Fruit fly (Drosophila melanogaster) whole organism, embryonic: ENCODE measurements around the gene CG7272.

Experiments
- Adf1 ChIP-seq: fragments of 200-800 bp; sonication (Bioruptor generic); IDR thresholded peaks from 2 replicates; pipeline ENCODE4 v1.3.6; 2022; ENCODE audit warnings: missing biosample characterization, missing genetic modification characterization
- Aef1 ChIP-seq: fragments of 200-800 bp; sonication (Bioruptor generic); IDR thresholded peaks from 3 replicates; pipeline ENCODE4 v1.3.6; 2022; ENCODE audit warnings: missing biosample characterization, missing genetic modification characterization
- Bgb ChIP-seq: fragments of 200-800 bp; sonication (Bioruptor generic); IDR thresholded peaks from 2 replicates; pipeline ENCODE4 v1.3.6; 2022; ENCODE audit warnings: missing biosample characterization, missing genetic modification characterization; ENCODE audit not compliant: partially characterized antibody
- CG11093 ChIP-seq: fragments of 200-800 bp; sonication (Bioruptor generic); IDR thresholded peaks from 3 replicates; pipeline ENCODE4 v1.3.6; 2022; ENCODE audit warnings: missing biosample characterization, missing genetic modification characterization
- CG11560 ChIP-seq: fragments of 200-800 bp; sonication (Bioruptor generic); IDR thresholded peaks from 3 replicates; pipeline ENCODE4 v1.3.6; 2022; ENCODE audit warnings: missing biosample characterization, missing genetic modification characterization
- CG12299 ChIP-seq: fragments of 200-800 bp; sonication (Bioruptor generic); optimal IDR thresholded peaks from 2 replicates; lab custom pipeline; 2018; ENCODE audit warnings: missing biosample characterization, mild to moderate bottlenecking, missing genetic modification characterization
- CG12744 ChIP-seq: fragments of 200-800 bp; sonication (Bioruptor generic); optimal IDR thresholded peaks from 2 replicates; lab custom pipeline; 2016; ENCODE audit warnings: missing biosample characterization, missing genetic modification characterization
- CG12769 ChIP-seq: fragments of 200-800 bp; sonication (Bioruptor generic); optimal IDR thresholded peaks from 2 replicates; lab custom pipeline; 2019; ENCODE audit warnings: missing biosample characterization, mild to moderate bottlenecking, missing genetic modification characterization, moderate library complexity
- CG14441 ChIP-seq: fragments of 200-800 bp; sonication (Bioruptor generic); IDR thresholded peaks from 2 replicates; pipeline ENCODE4 v1.3.6; 2022; ENCODE audit warnings: missing biosample characterization, missing genetic modification characterization
- CG15601 ChIP-seq: fragments of 200-800 bp; sonication (Bioruptor generic); optimal IDR thresholded peaks from 3 replicates; lab custom pipeline; 2019; ENCODE audit warnings: missing biosample characterization, mild to moderate bottlenecking, missing genetic modification characterization, moderate library complexity
- CG1602 ChIP-seq: fragments of 200-800 bp; sonication (Bioruptor generic); optimal IDR thresholded peaks from 3 replicates; lab custom pipeline; 2016; ENCODE audit warnings: missing biosample characterization, missing genetic modification characterization
- CG17186 ChIP-seq: fragments of 200-800 bp; sonication (Bioruptor generic); optimal IDR thresholded peaks from 3 replicates; lab custom pipeline; 2017; ENCODE audit warnings: missing biosample characterization, missing genetic modification reagents, missing genetic modification characterization
- CG17385 ChIP-seq: fragments of 200-800 bp; sonication (Bioruptor generic); optimal IDR thresholded peaks from 3 replicates; lab custom pipeline; 2018; ENCODE audit warnings: missing biosample characterization, mild to moderate bottlenecking, missing genetic modification characterization
- CG18764 ChIP-seq: fragments of 200-800 bp; sonication (Bioruptor generic); optimal IDR thresholded peaks from 3 replicates; lab custom pipeline; 2016; ENCODE audit warnings: missing biosample characterization, missing genetic modification characterization
- CG2678 ChIP-seq: fragments of 200-800 bp; sonication (Bioruptor generic); optimal IDR thresholded peaks from 3 replicates; lab custom pipeline; 2019; ENCODE audit warnings: missing biosample characterization, mild to moderate bottlenecking, missing genetic modification characterization, moderate library complexity
- CG2875 ChIP-seq: fragments of 200-800 bp; sonication (Bioruptor generic); optimal IDR thresholded peaks from 2 replicates; lab custom pipeline; 2017; ENCODE audit warnings: missing biosample characterization, mild to moderate bottlenecking, missing genetic modification characterization, missing genetic modification reagents
- CG30020 ChIP-seq: fragments of 200-800 bp; optimal IDR thresholded peaks from 2 replicates; lab custom pipeline; 2019; ENCODE audit warnings: missing biosample characterization, mild to moderate bottlenecking, missing genetic modification characterization, moderate library complexity
- CG33213 ChIP-seq: fragments of 200-800 bp; sonication (Bioruptor generic); optimal IDR thresholded peaks from 3 replicates; lab custom pipeline; 2016; ENCODE audit warnings: missing biosample characterization, missing genetic modification characterization
- CG6689 ChIP-seq: fragments of 200-800 bp; sonication (Bioruptor generic); IDR thresholded peaks from 2 replicates; pipeline ENCODE4 v1.3.6; 2022; ENCODE audit warnings: missing biosample characterization, missing genetic modification characterization
- CG6813 ChIP-seq: fragments of 200-800 bp; sonication (Bioruptor generic); optimal IDR thresholded peaks from 2 replicates; lab custom pipeline; 2017; ENCODE audit warnings: missing biosample characterization, missing genetic modification characterization, mild to moderate bottlenecking, moderate library complexity, missing genetic modification reagents
- CG6854 ChIP-seq: fragments of 200-800 bp; sonication (Bioruptor generic); optimal IDR thresholded peaks from 3 replicates; lab custom pipeline; 2017; ENCODE audit warnings: missing biosample characterization, mild to moderate bottlenecking, missing genetic modification characterization
- CG7786 ChIP-seq: fragments of 200-800 bp; sonication (Bioruptor generic); optimal IDR thresholded peaks from 2 replicates; lab custom pipeline; 2016; ENCODE audit warnings: missing biosample characterization, missing genetic modification characterization
- CG8089 ChIP-seq: fragments of 200-800 bp; sonication (Bioruptor generic); optimal IDR thresholded peaks from 3 replicates; lab custom pipeline; 2016; ENCODE audit warnings: missing biosample characterization, missing genetic modification characterization
- Dbx ChIP-seq: fragments of 200-800 bp; sonication (Bioruptor generic); IDR thresholded peaks from 3 replicates; pipeline ENCODE4 v1.3.6; 2022; ENCODE audit warnings: missing biosample characterization, missing genetic modification characterization
- Deaf1 ChIP-seq: fragments of 200-800 bp; optimal IDR thresholded peaks from 3 replicates; lab custom pipeline; 2019; ENCODE audit warnings: missing biosample characterization, mild to moderate bottlenecking, missing genetic modification characterization, moderate library complexity
- ERR ChIP-seq: fragments of 200-800 bp; sonication (Bioruptor generic); optimal IDR thresholded peaks from 2 replicates; lab custom pipeline; 2016; ENCODE audit warnings: missing biosample characterization, missing genetic modification characterization
- HmgZ ChIP-seq: fragments of 200-800 bp; sonication (Bioruptor generic); optimal IDR thresholded peaks from 2 replicates; lab custom pipeline; 2018; ENCODE audit warnings: missing biosample characterization, mild to moderate bottlenecking, missing genetic modification characterization
- MBD-R2 ChIP-seq: fragments of 200-800 bp; sonication (Bioruptor generic); IDR thresholded peaks from 2 replicates; pipeline ENCODE4 v1.3.6; 2022; ENCODE audit warnings: missing biosample characterization, missing genetic modification characterization
- Med ChIP-seq: fragments of 200-800 bp; sonication (Bioruptor generic); peaks from one replicate; lab custom pipeline; 2016; ENCODE audit warnings: missing biosample characterization, missing genetic modification characterization, mild to moderate bottlenecking, inconsistent platforms, moderate library complexity
- Neu2 ChIP-seq: fragments of 200-800 bp; sonication (Bioruptor generic); optimal IDR thresholded peaks from 3 replicates; lab custom pipeline; 2016; ENCODE audit warnings: missing biosample characterization, missing genetic modification characterization, borderline replicate concordance
- Nf-YB ChIP-seq: fragments of 200-800 bp; sonication (Bioruptor generic); optimal IDR thresholded peaks from 3 replicates; lab custom pipeline; 2019; ENCODE audit warnings: missing biosample characterization, mild to moderate bottlenecking, missing genetic modification characterization, moderate library complexity
- Nf-YC ChIP-seq: fragments of 200-800 bp; optimal IDR thresholded peaks from 3 replicates; lab custom pipeline; 2019; ENCODE audit warnings: missing biosample characterization, mild to moderate bottlenecking, missing genetic modification characterization, moderate library complexity
- Oli ChIP-seq: fragments of 200-800 bp; sonication (Bioruptor generic); optimal IDR thresholded peaks from 2 replicates; lab custom pipeline; 2018; ENCODE audit warnings: missing biosample characterization, mild to moderate bottlenecking, missing genetic modification characterization, moderate library complexity
- Trl ChIP-seq, 3 experiments: fragments of >200 bp in 2 of 3; fragments of 200-800 bp in 1 of 3; sonication (Bioruptor generic) in 1 of 3; optimal IDR thresholded peaks; 2 replicates in 1 of 3; 3 replicates in 2 of 3; lab custom pipeline; 2016 to 2017; ENCODE audit warnings: missing biosample characterization in 1 of 3, missing genetic modification characterization in 1 of 3
- abd-A ChIP-seq: fragments of 200-800 bp; sonication (Bioruptor generic); optimal IDR thresholded peaks from 3 replicates; lab custom pipeline; 2019; ENCODE audit warnings: missing biosample characterization, mild to moderate bottlenecking, missing genetic modification characterization, moderate library complexity
- crc ChIP-seq: fragments of 200-800 bp; sonication (Bioruptor generic); optimal IDR thresholded peaks from 2 replicates; lab custom pipeline; 2016; ENCODE audit warnings: missing biosample characterization, missing genetic modification characterization
- dati ChIP-seq: fragments of 200-800 bp; sonication (Bioruptor generic); IDR thresholded peaks from 2 replicates; pipeline ENCODE4 v1.3.6; 2022; ENCODE audit warnings: missing biosample characterization, missing genetic modification characterization
- dm ChIP-seq: fragments of 200-800 bp; sonication (Bioruptor generic); optimal IDR thresholded peaks from 3 replicates; lab custom pipeline; 2016; ENCODE audit warnings: missing biosample characterization, missing genetic modification characterization
- kay ChIP-seq: fragments of 200-800 bp; sonication (Bioruptor generic); optimal IDR thresholded peaks from 2 replicates; lab custom pipeline; 2016; ENCODE audit warnings: missing biosample characterization, missing genetic modification characterization
- nerfin-1 ChIP-seq: fragments of 200-800 bp; sonication (Bioruptor generic); optimal IDR thresholded peaks from 3 replicates; lab custom pipeline; 2019; ENCODE audit warnings: missing biosample characterization, mild to moderate bottlenecking, missing genetic modification characterization, moderate library complexity
- oc ChIP-seq: fragments of 200-800 bp; sonication (Bioruptor generic); optimal IDR thresholded peaks from 2 replicates; lab custom pipeline; 2018; ENCODE audit warnings: missing biosample characterization, mild to moderate bottlenecking, missing genetic modification characterization, moderate library complexity
- org-1 ChIP-seq: fragments of 200-800 bp; sonication (Bioruptor generic); optimal IDR thresholded peaks from 2 replicates; lab custom pipeline; 2017; ENCODE audit warnings: missing biosample characterization, missing genetic modification characterization
- phol ChIP-seq: fragments of 200-800 bp; sonication (Bioruptor generic); optimal IDR thresholded peaks from 3 replicates; lab custom pipeline; 2018; ENCODE audit warnings: missing biosample characterization, mild to moderate bottlenecking, missing genetic modification characterization, moderate library complexity
- sd ChIP-seq: fragments of 200-800 bp; sonication (Bioruptor generic); optimal IDR thresholded peaks from 3 replicates; lab custom pipeline; 2018; ENCODE audit warnings: missing biosample characterization, mild to moderate bottlenecking, missing genetic modification characterization, moderate library complexity
- sens-2 ChIP-seq: fragments of 200-800 bp; sonication (Bioruptor generic); IDR thresholded peaks from 2 replicates; pipeline ENCODE4 v1.3.6; 2022; ENCODE audit warnings: missing biosample characterization, missing genetic modification characterization
- sim ChIP-seq: fragments of 200-800 bp; sonication (Bioruptor generic); IDR thresholded peaks from 2 replicates; pipeline ENCODE4 v1.3.6; 2022; ENCODE audit warnings: missing biosample characterization, missing genetic modification characterization
- so ChIP-seq: fragments of 200-800 bp; sonication (Bioruptor generic); IDR thresholded peaks from 3 replicates; pipeline ENCODE4 v1.3.6; 2022; ENCODE audit warnings: missing biosample characterization, missing genetic modification characterization
- tap ChIP-seq: fragments of 200-800 bp; optimal IDR thresholded peaks from 3 replicates; lab custom pipeline; 2019; ENCODE audit warnings: missing biosample characterization, mild to moderate bottlenecking, missing genetic modification characterization, moderate library complexity
- toy ChIP-seq: fragments of 200-800 bp; sonication (Bioruptor generic); IDR thresholded peaks from 2 replicates; pipeline ENCODE4 v1.3.6; 2022; ENCODE audit warnings: missing biosample characterization, missing genetic modification characterization

Gene CG7272

DNA sequence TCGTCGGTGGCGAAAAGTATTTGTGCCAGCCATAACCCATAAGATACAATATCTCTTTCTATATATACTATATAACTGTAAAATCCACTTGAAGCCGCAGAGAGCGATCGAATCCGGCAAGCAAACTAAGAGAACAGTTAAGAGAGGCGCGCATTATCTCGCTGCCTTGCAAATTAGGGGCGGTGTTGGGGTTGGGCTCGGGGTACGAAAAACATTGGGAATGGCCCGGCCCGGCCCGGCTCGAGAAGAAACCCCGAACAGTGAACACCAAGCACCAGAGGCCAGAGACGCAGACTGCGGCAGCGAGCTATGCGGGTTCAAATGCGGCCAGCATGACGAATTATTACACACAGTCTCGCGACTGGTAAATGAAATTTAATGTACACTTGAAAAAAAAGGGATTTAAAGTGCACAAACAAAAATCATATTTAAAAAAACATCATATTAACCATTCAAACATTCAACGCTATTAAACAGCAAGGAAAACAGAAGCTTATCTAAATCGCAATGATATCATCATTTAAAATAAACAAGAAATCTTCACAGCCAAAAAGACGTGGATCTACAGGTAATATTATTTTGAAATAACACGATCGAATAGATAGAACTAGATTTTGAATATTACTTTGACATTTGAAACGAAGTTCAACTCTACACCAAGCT lies 31.8 kb downstream of the CG7272 start (continued):
- TF ChIP-seq Nf-YC (tag; lab: Kevin White, UChicago) (no peak), sim (peak; percentile 29; the same call in 1 of the 2 replicates), kay (GFP tag; lab: Kevin White, UChicago) (no peak), MBD-R2 (GFP tag; lab: Robert Waterston, UW) (peak; percentile 16; the same call in 1 of the 2 replicates), Bgb (GFP tag; lab: Robert Waterston, UW) (peak; percentile 32; the same call in 1 of the 2 replicates), sd (tag; lab: Kevin White, UChicago) (peak; percentile 18), CG12769 (tag; lab: Kevin White, UChicago) (peak; percentile 68), CG1602 (GFP tag; lab: Kevin White, UChicago) (no peak), CG2875 (GFP tag; lab: Kevin White, UChicago) (no peak), so (0 out of 3 replicates have a peak, but pooled peaks have one; percentile 25), Adf1 (GFP tag; lab: Robert Waterston, UW) (peak; percentile 76), Neu2 (no peak), Trl (optimal IDR thresholded peaks at IDR 0.05; lab: Kevin White, UChicago) (peak; percentile 60 to 70), Trl (GFP tag; optimal IDR thresholded peaks at IDR 0.05; lab: Kevin White, UChicago) (peak; percentile 56), CG12299 (no peak), CG18764 (GFP tag; lab: Kevin White, UChicago) (no peak), Nf-YB (GFP tag; lab: Kevin White, UChicago) (no peak), sens-2 (GFP tag; lab: Robert Waterston, UW) (peak; percentile 52; the same call in 1 of the 2 replicates), CG8089 (GFP tag; lab: Kevin White, UChicago) (no peak), CG11093 (no peak), CG6854 (GFP tag; lab: Kevin White, UChicago) (no peak), CG6689 (GFP tag; lab: Robert Waterston, UW) (peak; percentile 34; the same call in 1 of the 2 replicates), CG33213 (no peak), Dbx (GFP tag; lab: Robert Waterston, UW) (0 out of 3 replicates have a peak, but pooled peaks have one; percentile 24), CG15601 (no peak), dati (GFP tag; lab: Robert Waterston, UW) (no peak), nerfin-1 (no peak), CG2678 (tag; lab: Kevin White, UChicago) (peak; percentile 67), crc (GFP tag; lab: Kevin White, UChicago) (no peak), CG6813 (GFP tag; lab: Kevin White, UChicago) (no peak), CG17385 (GFP tag; lab: Kevin White, UChicago) (no peak), CG17186 (GFP tag; lab: Kevin White, UChicago) (no peak), CG7786 (GFP tag; lab: Kevin White, UChicago) (peak; percentile 15), org-1 (GFP tag; lab: Kevin White, UChicago) (no peak), CG12744 (GFP tag; lab: Kevin White, UChicago) (no peak), Oli (tag; lab: Kevin White, UChicago) (peak; percentile 25), Deaf1 (peak; percentile 69), abd-A (tag; lab: Kevin White, UChicago) (peak; percentile 10), CG11560 (tag; lab: Robert Waterston, UW) (no peak), HmgZ (tag; lab: Kevin White, UChicago) (peak; percentile 2), CG30020 (tag; lab: Kevin White, UChicago) (no peak), oc (peak; percentile 16), phol (tag; lab: Kevin White, UChicago) (peak; percentile 74), tap (tag; lab: Kevin White, UChicago) (no peak), Aef1 (0 out of 3 replicates have a peak, but pooled peaks have one; percentile 29), Med (GFP tag; lab: Kevin White, UChicago) (peak; percentile 60), CG14441 (GFP tag; lab: Robert Waterston, UW) (peak; percentile 63), toy (GFP tag; lab: Robert Waterston, UW) (no peak), ERR (GFP tag; lab: Kevin White, UChicago) (no peak), dm (GFP tag; lab: Kevin White, UChicago) (no peak)
